Fruit fly (Drosophila melanogaster): ENCODE results near the gene CG11409.

- TF ChIP-seq psq (optimal IDR thresholded peaks at IDR 0.05): no peak
- TF ChIP-seq Sin3A (optimal IDR thresholded peaks at IDR 0.05): no peak
- no peak for TF ChIP-seq ttk (optimal IDR thresholded peaks at IDR 0.05)
- TF ChIP-seq Myc (optimal IDR thresholded peaks at IDR 0.05): no peak
- TF ChIP-seq h (optimal IDR thresholded peaks at IDR 0.05): no peak
Observed at dm6 chrX:1379692-1380349, 38.4 kb upstream of the CG11409 start.

Measured in Kc167 (cell line).